Fruit fly (Drosophila melanogaster) whole organism, adult: ENCODE data around the gene RpS19b.

Experiments
- CG5204 ChIP-seq: fragments of 200-800 bp; sonication (Bioruptor generic); optimal IDR thresholded peaks from 2 replicates; lab custom pipeline; 2016; ENCODE audit warnings: missing biosample characterization, missing genetic modification characterization
- CG7045 ChIP-seq: fragments of 200-800 bp; sonication (Bioruptor generic); optimal IDR thresholded peaks from 2 replicates; lab custom pipeline; 2017; ENCODE audit warnings: missing biosample characterization, mild to moderate bottlenecking, missing genetic modification characterization
- kay ChIP-seq: fragments of 200-800 bp; sonication (Bioruptor generic); peaks from one replicate; lab custom pipeline; 2016; ENCODE audit warnings: missing biosample characterization, missing genetic modification characterization, borderline replicate concordance
- tj ChIP-seq: fragments of 200-800 bp; sonication (Bioruptor generic); optimal IDR thresholded peaks from 3 replicates; lab custom pipeline; 2017; ENCODE audit warnings: missing biosample characterization, mild to moderate bottlenecking, missing genetic modification characterization, moderate library complexity
- toe ChIP-seq: fragments of 200-800 bp; sonication (Bioruptor generic); optimal IDR thresholded peaks from 2 replicates; lab custom pipeline; 2016; ENCODE audit warnings: missing biosample characterization, missing genetic modification characterization

DNA sequence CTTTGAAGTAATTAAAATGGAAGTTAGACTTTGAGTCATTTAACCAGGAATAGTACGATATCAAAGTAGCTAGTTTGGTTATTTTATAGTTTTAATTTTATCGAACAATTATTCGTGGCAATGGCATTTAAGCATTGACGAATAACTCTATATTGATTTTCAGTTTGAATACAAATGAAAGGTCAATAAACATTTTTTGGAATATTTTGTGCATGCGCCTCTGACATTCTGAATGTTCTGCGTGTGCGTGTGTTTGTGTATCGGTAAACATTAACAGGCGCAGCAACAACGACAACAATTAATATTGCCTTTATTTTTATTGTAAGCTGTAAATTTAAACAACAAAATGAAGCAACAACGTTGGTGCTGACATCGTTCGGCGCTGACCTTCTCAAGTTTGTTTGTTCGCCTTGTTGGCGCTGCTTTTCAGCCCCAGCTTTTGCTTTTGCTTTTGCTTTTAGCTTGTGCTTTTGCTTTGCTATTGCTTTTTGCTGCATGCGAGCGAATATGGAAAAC is 23.9 kb downstream of the RpS19b start:
- TF ChIP-seq CG5204 = no peak
- TF ChIP-seq kay = no peak
- no peak for TF ChIP-seq CG7045
- TF ChIP-seq toe = no peak
- no peak for TF ChIP-seq tj (GFP tag; lab: Kevin White, UChicago)
